Worm (Caenorhabditis elegans) whole organism, L1 larva: ENCODE measurements around the gene eor-1.

Experiments used
- C04F5.9 ChIP-seq: sonication (generic microtip); optimal IDR thresholded peaks from 2 replicates; lab custom pipeline; 2016; ENCODE audit warnings: missing genetic modification characterization, missing compliant biosample characterization
- C16A3.4 ChIP-seq: fragments of 150-350 bp; optimal IDR thresholded peaks from 2 replicates; lab custom pipeline; 2014; ENCODE audit warnings: missing biosample characterization, missing genetic modification characterization
- F16B12.6 ChIP-seq: fragments of 150-350 bp; optimal IDR thresholded peaks from 2 replicates; lab custom pipeline; 2014; ENCODE audit warnings: missing biosample characterization, missing genetic modification characterization
- alr-1 ChIP-seq: fragments of 200-800 bp; sonication (Bioruptor generic); optimal IDR thresholded peaks from 2 replicates; lab custom pipeline; 2018; ENCODE audit warnings: borderline replicate concordance, mild to moderate bottlenecking, missing genetic modification characterization, missing compliant biosample characterization
- aly-2 ChIP-seq: fragments of 150-350 bp; optimal IDR thresholded peaks from 2 replicates; lab custom pipeline; 2014; ENCODE audit warnings: missing biosample characterization, missing genetic modification characterization
- blmp-1 ChIP-seq: fragments of 150-350 bp; optimal IDR thresholded peaks from 2 replicates; lab custom pipeline; 2014; ENCODE audit warnings: missing biosample characterization, missing genetic modification characterization
- ceh-63 ChIP-seq: fragments of 200-800 bp; sonication (Bioruptor generic); optimal IDR thresholded peaks from 2 replicates; lab custom pipeline; 2018; ENCODE audit warnings: mild to moderate bottlenecking, missing genetic modification characterization, missing compliant biosample characterization
- ceh-82 ChIP-seq, 3 experiments: fragments of 150-350 bp in 1 of 3; sonication (generic microtip) in 2 of 3; optimal IDR thresholded peaks; 2 replicates each; lab custom pipeline; 2014 to 2017; ENCODE audit warnings: missing biosample characterization in 3 of 3, missing genetic modification characterization in 3 of 3
- dpl-1 ChIP-seq, 3 experiments: fragments of 150-350 bp in 2 of 3; sonication (generic microtip) in 1 of 3; optimal IDR thresholded peaks; 2 replicates each; lab custom pipeline; 2014 to 2017; ENCODE audit warnings: missing biosample characterization in 3 of 3, missing genetic modification characterization in 3 of 3, missing genetic modification reagents in 3 of 3
- dsc-1 ChIP-seq: sonication (generic microtip); optimal IDR thresholded peaks from 2 replicates; lab custom pipeline; 2016; ENCODE audit warnings: mild to moderate bottlenecking, missing genetic modification characterization, missing compliant biosample characterization
- efl-1 ChIP-seq, 4 experiments: fragments of 150-350 bp; optimal IDR thresholded peaks in 3 of 4; peaks in 1 of 4; 1 replicate in 1 of 4; 2 replicates in 3 of 4; lab custom pipeline; 2014; ENCODE audit warnings: missing biosample characterization in 2 of 4, missing genetic modification characterization in 2 of 4, missing genetic modification reagents in 2 of 4
- efl-3 ChIP-seq: fragments of 200-800 bp; sonication (Bioruptor generic); optimal IDR thresholded peaks from 2 replicates; lab custom pipeline; 2018; ENCODE audit warnings: mild to moderate bottlenecking, missing genetic modification characterization, missing compliant biosample characterization
- egl-27 ChIP-seq, 2 experiments: fragments of 150-350 bp in 1 of 2; sonication (generic microtip); optimal IDR thresholded peaks; 3 replicates each; lab custom pipeline; 2017 to 2018; ENCODE audit warnings: missing biosample characterization in 2 of 2, missing genetic modification characterization in 2 of 2, missing genetic modification reagents in 2 of 2
- elt-2 ChIP-seq: sonication (generic microtip); optimal IDR thresholded peaks from 2 replicates; lab custom pipeline; 2016; ENCODE audit warnings: missing genetic modification characterization, mild to moderate bottlenecking, inconsistent platforms, missing compliant biosample characterization, missing genetic modification reagents
- fkh-8 ChIP-seq: sonication (generic microtip); optimal IDR thresholded peaks from 2 replicates; lab custom pipeline; 2016; ENCODE audit warnings: mild to moderate bottlenecking, missing genetic modification characterization, missing compliant biosample characterization
- hpl-2 ChIP-seq: fragments of 150-350 bp; optimal IDR thresholded peaks from 2 replicates; lab custom pipeline; 2014; ENCODE audit warnings: missing biosample characterization, missing genetic modification reagents, missing genetic modification characterization
- lin-15B ChIP-seq: fragments of 150-350 bp; sonication (generic microtip); optimal IDR thresholded peaks from 3 replicates; lab custom pipeline; 2014; ENCODE audit warnings: missing biosample characterization, missing genetic modification characterization
- lin-35 ChIP-seq, 2 experiments: fragments of 150-350 bp; optimal IDR thresholded peaks; 2 replicates each; lab custom pipeline; 2014; ENCODE audit warnings: missing biosample characterization in 2 of 2, missing genetic modification characterization in 2 of 2, missing genetic modification reagents in 2 of 2
- lin-39 ChIP-seq: fragments of 150-350 bp; optimal IDR thresholded peaks from 2 replicates; lab custom pipeline; 2014; ENCODE audit warnings: missing biosample characterization, missing genetic modification reagents, missing genetic modification characterization
- lir-3 ChIP-seq: sonication (generic microtip); optimal IDR thresholded peaks from 2 replicates; lab custom pipeline; 2016; ENCODE audit warnings: mild to moderate bottlenecking, missing genetic modification characterization, moderate library complexity, missing compliant biosample characterization; ENCODE audit not compliant: poor library complexity
- lsy-2 ChIP-seq, 2 experiments: fragments of 150-350 bp; optimal IDR thresholded peaks; 2 replicates each; lab custom pipeline; 2014; ENCODE audit warnings: missing biosample characterization in 2 of 2, missing genetic modification characterization in 2 of 2
- mab-9 ChIP-seq: fragments of 200-800 bp; sonication (Bioruptor generic); IDR thresholded peaks from 2 replicates; pipeline ENCODE4 v1.3.6; 2022; ENCODE audit warnings: missing genetic modification reagents, missing genetic modification characterization, missing compliant biosample characterization
- mdl-1 ChIP-seq, 2 experiments: fragments of 150-350 bp; optimal IDR thresholded peaks; 2 replicates each; lab custom pipeline; 2014 to 2017; ENCODE audit warnings: missing biosample characterization in 2 of 2, missing genetic modification characterization in 2 of 2, inconsistent platforms in 1 of 2
- mef-2 ChIP-seq: fragments of 150-350 bp; optimal IDR thresholded peaks from 2 replicates; lab custom pipeline; 2014; ENCODE audit warnings: missing biosample characterization, missing genetic modification characterization
- nhr-19 ChIP-seq: fragments of 200-800 bp; sonication (Bioruptor generic); conservative IDR thresholded peaks from 2 replicates; pipeline ENCODE4 v1.3.6; 2022; ENCODE audit warnings: missing genetic modification characterization, missing compliant biosample characterization
- nhr-20 ChIP-seq: sonication (generic microtip); optimal IDR thresholded peaks from 2 replicates; lab custom pipeline; 2016; ENCODE audit warnings: mild to moderate bottlenecking, missing genetic modification characterization, missing compliant biosample characterization
- nhr-85 ChIP-seq: sonication (generic microtip); peaks from one replicate; lab custom pipeline; 2016; ENCODE audit warnings: missing genetic modification characterization, inconsistent platforms, missing compliant biosample characterization
- nhr-90 ChIP-seq: sonication (generic microtip); optimal IDR thresholded peaks from 2 replicates; lab custom pipeline; 2016; ENCODE audit warnings: mild to moderate bottlenecking, missing genetic modification characterization, missing compliant biosample characterization; ENCODE audit not compliant: poor library complexity
- rnt-1 ChIP-seq: sonication (generic microtip); optimal IDR thresholded peaks from 2 replicates; lab custom pipeline; 2016; ENCODE audit warnings: mild to moderate bottlenecking, missing genetic modification characterization, moderate library complexity, missing compliant biosample characterization
- skn-1 ChIP-seq: fragments of 150-350 bp; optimal IDR thresholded peaks from 2 replicates; lab custom pipeline; 2014; ENCODE audit warnings: missing biosample characterization, missing genetic modification characterization
- snu-23 ChIP-seq: sonication (generic microtip); optimal IDR thresholded peaks from 2 replicates; lab custom pipeline; 2016; ENCODE audit warnings: missing genetic modification characterization, missing compliant biosample characterization
- sox-4 ChIP-seq: sonication (generic microtip); optimal IDR thresholded peaks from 2 replicates; lab custom pipeline; 2016; ENCODE audit warnings: missing genetic modification characterization, missing compliant biosample characterization
- sup-37 ChIP-seq: fragments of 200-800 bp; sonication (Bioruptor generic); optimal IDR thresholded peaks from 2 replicates; lab custom pipeline; 2018; ENCODE audit warnings: mild to moderate bottlenecking, missing genetic modification characterization, missing compliant biosample characterization
- swsn-7 ChIP-seq: sonication (generic microtip); optimal IDR thresholded peaks from 2 replicates; lab custom pipeline; 2016; ENCODE audit warnings: missing genetic modification characterization, missing compliant biosample characterization
- tbx-2 ChIP-seq: sonication (generic microtip); optimal IDR thresholded peaks from 2 replicates; lab custom pipeline; 2016; ENCODE audit warnings: missing genetic modification characterization, missing compliant biosample characterization
- tlp-1 ChIP-seq: fragments of 150-350 bp; optimal IDR thresholded peaks from 2 replicates; lab custom pipeline; 2014; ENCODE audit warnings: missing biosample characterization, missing genetic modification characterization
- xbp-1 ChIP-seq: sonication (generic microtip); optimal IDR thresholded peaks from 2 replicates; lab custom pipeline; 2016; ENCODE audit warnings: missing genetic modification characterization, missing compliant biosample characterization
- ztf-11 ChIP-seq, 2 experiments: sonication (generic microtip); optimal IDR thresholded peaks; 2 replicates each; lab custom pipeline; 2016 to 2017; ENCODE audit warnings: missing genetic modification characterization in 2 of 2, missing biosample characterization in 1 of 2, missing compliant biosample characterization in 1 of 2

eor-1 gene

ce11 chrIV:4799114-4799513 lies at the start of gene eor-1:
Gene eor-1, minus strand, starts transcription at chrIV:4799178.
- TF ChIP-seq dpl-1 (GFP tag; optimal IDR thresholded peaks at IDR 0.05; lab: Kevin White, UChicago) (peak; percentile 15 to 69 (median 22)), nhr-20 (tag; lab: Kevin White, UChicago) (peak; percentile 41), nhr-85 (peak; percentile 67), rnt-1 (tag; lab: Kevin White, UChicago) (peak; percentile 17), skn-1 (tag; lab: Kevin White, UChicago) (peak; percentile 20), F16B12.6 (peak; percentile 14), C16A3.4 (tag; lab: Kevin White, UChicago) (peak; percentile 32), blmp-1 (tag; lab: Kevin White, UChicago) (no peak), nhr-19 (0 out of 2 replicates have a peak, but pooled peaks have one; percentile 2), lin-15B (tag; lab: Kevin White, UChicago) (peak; percentile 30), lin-35 (GFP tag; optimal IDR thresholded peaks at IDR 0.05; lab: Kevin White, UChicago) (peak; percentile 59 to 67), swsn-7 (peak; percentile 13), snu-23 (peak; percentile 62), C04F5.9 (tag; lab: Kevin White, UChicago) (no peak), efl-1 (optimal IDR thresholded peaks at IDR 0.05; lab: Kevin White, UChicago) (peak; percentile 42 to 55), efl-1 (GFP tag; optimal IDR thresholded peaks at IDR 0.05 in 1 of 2; lab: Kevin White, UChicago) (peak; percentile 6 to 50), tbx-2 (tag; lab: Kevin White, UChicago) (peak; percentile 26), dsc-1 (tag; lab: Kevin White, UChicago) (peak; percentile 26), tlp-1 (tag; lab: Kevin White, UChicago) (no peak), lir-3 (tag; lab: Kevin White, UChicago) (peak; percentile 16), sup-37 (GFP tag; lab: Kevin White, UChicago) (no peak), egl-27 (tag; optimal IDR thresholded peaks at IDR 0.05; lab: Kevin White, UChicago) (no peak), lsy-2 (tag; optimal IDR thresholded peaks at IDR 0.05; lab: Kevin White, UChicago) (peak; percentile 49 to 77), xbp-1 (tag; lab: Kevin White, UChicago) (peak; percentile 41), aly-2 (tag; lab: Kevin White, UChicago) (peak; percentile 3)

ce11 chrIV:4846793-4847192 lies 47.8 kb upstream of the eor-1 start, which contains the start of gene tat-2:
Gene tat-2, minus strand, starts transcription at chrIV:4846893.
- no peak for TF ChIP-seq hpl-2 (GFP tag; lab: Kevin White, UChicago)
- no peak for TF ChIP-seq ztf-11 (tag; optimal IDR thresholded peaks at IDR 0.05; lab: Kevin White, UChicago)
- TF ChIP-seq blmp-1 (tag; lab: Kevin White, UChicago), result no peak
- TF ChIP-seq snu-23, result no peak
- no peak for TF ChIP-seq lin-35 (GFP tag; optimal IDR thresholded peaks at IDR 0.05; lab: Kevin White, UChicago)
- no peak for TF ChIP-seq efl-3 (GFP tag; lab: Kevin White, UChicago)
- TF ChIP-seq ceh-63 (GFP tag; lab: Kevin White, UChicago), result no peak
- no peak for TF ChIP-seq fkh-8
- TF ChIP-seq sox-4, result no peak
- no peak for TF ChIP-seq ceh-82 (tag; optimal IDR thresholded peaks at IDR 0.05; lab: Kevin White, UChicago)
- TF ChIP-seq sup-37 (GFP tag; lab: Kevin White, UChicago), result no peak
- TF ChIP-seq alr-1 (tag; lab: Kevin White, UChicago), result no peak
- no peak for TF ChIP-seq mdl-1 (tag; optimal IDR thresholded peaks at IDR 0.05; lab: Kevin White, UChicago)
- TF ChIP-seq nhr-90 (tag; lab: Kevin White, UChicago), result no peak
- TF ChIP-seq mef-2 (tag; lab: Kevin White, UChicago), result no peak
- TF ChIP-seq tlp-1 (tag; lab: Kevin White, UChicago), result no peak
- no peak for TF ChIP-seq nhr-19

- TF ChIP-seq alr-1 (tag; lab: Kevin White, UChicago) (no peak), lin-39 (tag; lab: Kevin White, UChicago) (no peak), elt-2 (tag; lab: Kevin White, UChicago) (peak; percentile 48), mab-9 (GFP tag; lab: Robert Waterston, UW) (no peak)
Observed at ce11 chrIV:4842030-4842429, 43.1 kb upstream of the eor-1 start.
